Fruit fly (Drosophila melanogaster): ENCODE measurements around the gene CG13933.
A peak's percentile ranks its signal among the peaks of the same experiment; 100 is the strongest.

CG13933 gene

dm6 chr3L:1755458-1755984 is 19.4 kb downstream of the CG13933 start, which contains the start of gene Cht2 (continued):
- TF ChIP-seq kni (GFP tag; optimal IDR thresholded peaks at IDR 0.05), result peak; percentile 85
- TF ChIP-seq vvl (GFP tag; IDR thresholded peaks at IDR 0.05), result peak; percentile 13; the same call in 1 of the 2 replicates
- TF ChIP-seq gcm2 (GFP tag; optimal IDR thresholded peaks at IDR 0.05), result peak; percentile 18
- peak; percentile 49 for TF ChIP-seq CG15269 (tag; optimal IDR thresholded peaks at IDR 0.05)
- TF ChIP-seq Trl (optimal IDR thresholded peaks at IDR 0.05), result peak; percentile 64 to 74
- no peak for TF ChIP-seq Trl (GFP tag; optimal IDR thresholded peaks at IDR 0.05)
- TF ChIP-seq CG13287 (GFP tag; IDR thresholded peaks at IDR 0.05; ENCODE audit: partially characterized antibody), result peak; percentile 3; the same call in 1 of the 2 replicates
- TF ChIP-seq Dbx (GFP tag; IDR thresholded peaks at IDR 0.05), result 0 out of 3 replicates have a peak, but pooled peaks have one; percentile 20
- peak; percentile 17; the same call in 1 of the 2 replicates for TF ChIP-seq rib (GFP tag; IDR thresholded peaks at IDR 0.05)
- TF ChIP-seq croc (GFP tag; conservative IDR thresholded peaks at IDR 0.05), result no peak
- no peak for TF ChIP-seq CG10147 (GFP tag; optimal IDR thresholded peaks at IDR 0.05)
- peak; percentile 76; the same call in 1 of the 4 replicates for TF ChIP-seq chinmo (GFP tag; IDR thresholded peaks at IDR 0.05; ENCODE audit: partially characterized antibody)
- TF ChIP-seq Nf-YB (GFP tag; optimal IDR thresholded peaks at IDR 0.05), result peak; percentile 1
- TF ChIP-seq Drgx (GFP tag; IDR thresholded peaks at IDR 0.05), result peak; percentile 42; the same call in 1 of the 2 replicates
- TF ChIP-seq CG16779 (GFP tag; IDR thresholded peaks at IDR 0.05), result 0 out of 2 replicates have a peak, but pooled peaks have one; percentile 11
- peak; percentile 51; the same call in 1 of the 3 replicates for TF ChIP-seq CG34422 (GFP tag; IDR thresholded peaks at IDR 0.05)
- TF ChIP-seq zf30C (GFP tag; optimal IDR thresholded peaks at IDR 0.05), result no peak
- no peak for TF ChIP-seq CG33557 (GFP tag; optimal IDR thresholded peaks at IDR 0.05)
- peak; percentile 9 for TF ChIP-seq Hmr (GFP tag; optimal IDR thresholded peaks at IDR 0.05)
- peak; percentile 21; the same call in 1 of the 2 replicates for TF ChIP-seq unc-4 (GFP tag; IDR thresholded peaks at IDR 0.05; ENCODE audit: partially characterized antibody)
- peak; percentile 73 for TF ChIP-seq Jarid2 (GFP tag; optimal IDR thresholded peaks at IDR 0.05)
- TF ChIP-seq pros (GFP tag; optimal IDR thresholded peaks at IDR 0.05), result peak; percentile 91
- TF ChIP-seq CG15514 (GFP tag; optimal IDR thresholded peaks at IDR 0.05), result no peak
- peak; percentile 86 for TF ChIP-seq z (GFP tag; IDR thresholded peaks at IDR 0.05)
- TF ChIP-seq oc (tag; optimal IDR thresholded peaks at IDR 0.05), result peak; percentile 11
- TF ChIP-seq Adf1 (GFP tag; IDR thresholded peaks at IDR 0.05), result peak; percentile 33; the same call in 1 of the 2 replicates
- TF ChIP-seq CG6791 (GFP tag; IDR thresholded peaks at IDR 0.05; ENCODE audit: partially characterized antibody), result no peak
- TF ChIP-seq Rfx (GFP tag; IDR thresholded peaks at IDR 0.05), result peak; percentile 28; the same call in 1 of the 2 replicates
- peak; percentile 52 for TF ChIP-seq nom (GFP tag; optimal IDR thresholded peaks at IDR 0.05)
- peak; percentile 27; the same call in 1 of the 2 replicates for TF ChIP-seq sna (GFP tag; IDR thresholded peaks at IDR 0.05; ENCODE audit: partially characterized antibody)
- TF ChIP-seq Deaf1 (tag; optimal IDR thresholded peaks at IDR 0.05), result peak; percentile 94
- TF ChIP-seq Ets65A (GFP tag), result peak; percentile 43
- TF ChIP-seq sd (tag; optimal IDR thresholded peaks at IDR 0.05), result peak; percentile 83
- peak; percentile 25 for TF ChIP-seq ftz-f1 (GFP tag; optimal IDR thresholded peaks at IDR 0.05)
- 0 out of 2 replicates have a peak, but pooled peaks have one; percentile 12 for TF ChIP-seq chm (GFP tag; IDR thresholded peaks at IDR 0.05)

dm6 chr3L:1754935-1755334 is 20.0 kb downstream of the CG13933 start:
- TF ChIP-seq lov (optimal IDR thresholded peaks at IDR 0.05), result no peak
- TF ChIP-seq lov (GFP tag; IDR thresholded peaks at IDR 0.05), result 0 out of 3 replicates have a peak, but pooled peaks have one; percentile 36
- peak; percentile 23 for TF ChIP-seq cwo (GFP tag; optimal IDR thresholded peaks at IDR 0.05)
- TF ChIP-seq CG30431 (GFP tag; optimal IDR thresholded peaks at IDR 0.05), result no peak
- peak; percentile 47 for TF ChIP-seq vvl (GFP tag; IDR thresholded peaks at IDR 0.05)
- peak; percentile 82 for TF ChIP-seq Blimp-1 (GFP tag; optimal IDR thresholded peaks at IDR 0.05)
- TF ChIP-seq CG31365 (tag; optimal IDR thresholded peaks at IDR 0.05), result no peak
- TF ChIP-seq pum (GFP tag; optimal IDR thresholded peaks at IDR 0.05), result no peak
- TF ChIP-seq grn (GFP tag; optimal IDR thresholded peaks at IDR 0.05), result peak; percentile 20
